Worm (Caenorhabditis elegans) whole organism, late embryonic: ENCODE data around the gene T27A10.5.

Experiments
- C08G9.2 ChIP-seq: sonication (generic microtip); optimal IDR thresholded peaks from 2 replicates; lab custom pipeline; 2016; ENCODE audit warnings: mild to moderate bottlenecking, missing genetic modification characterization, moderate library complexity, missing compliant biosample characterization
- T23F11.4 ChIP-seq: fragments of 200-800 bp; sonication (Bioruptor generic); optimal IDR thresholded peaks from 2 replicates; lab custom pipeline; 2018; ENCODE audit warnings: mild to moderate bottlenecking, missing genetic modification characterization, missing compliant biosample characterization
- ahr-1 ChIP-seq: sonication (generic microtip); optimal IDR thresholded peaks from 2 replicates; lab custom pipeline; 2016; ENCODE audit warnings: missing genetic modification characterization, missing compliant biosample characterization
- ama-1 ChIP-seq: fragments of 150-350 bp; optimal IDR thresholded peaks from 2 replicates; lab custom pipeline; 2014
- ceh-14 ChIP-seq: sonication (generic microtip); optimal IDR thresholded peaks from 2 replicates; lab custom pipeline; 2016; ENCODE audit warnings: missing genotype, missing genetic modification characterization, missing compliant biosample characterization
- ceh-2 ChIP-seq: sonication (generic microtip); optimal IDR thresholded peaks from 2 replicates; lab custom pipeline; 2016; ENCODE audit warnings: missing genotype, missing genetic modification characterization, missing compliant biosample characterization
- ceh-30 ChIP-seq: fragments of 150-350 bp; optimal IDR thresholded peaks from 2 replicates; lab custom pipeline; 2014; ENCODE audit warnings: missing biosample characterization, missing genetic modification characterization
- ceh-31 ChIP-seq: sonication (generic microtip); optimal IDR thresholded peaks from 2 replicates; lab custom pipeline; 2016; ENCODE audit warnings: missing genetic modification characterization, missing compliant biosample characterization
- ceh-34 ChIP-seq: sonication (generic microtip); optimal IDR thresholded peaks from 2 replicates; lab custom pipeline; 2016; ENCODE audit warnings: mild to moderate bottlenecking, missing genetic modification characterization, missing compliant biosample characterization
- ceh-48 ChIP-seq: sonication (generic microtip); optimal IDR thresholded peaks from 2 replicates; lab custom pipeline; 2016; ENCODE audit warnings: missing genetic modification characterization, inconsistent platforms, missing compliant biosample characterization
- ceh-9 ChIP-seq: sonication (generic microtip); optimal IDR thresholded peaks from 2 replicates; lab custom pipeline; 2016; ENCODE audit warnings: mild to moderate bottlenecking, missing genetic modification characterization, inconsistent platforms, missing compliant biosample characterization
- dmd-4 ChIP-seq: sonication (generic microtip); optimal IDR thresholded peaks from 2 replicates; lab custom pipeline; 2016; ENCODE audit warnings: borderline replicate concordance, missing genetic modification characterization, missing compliant biosample characterization
- dve-1 ChIP-seq: sonication (generic microtip); optimal IDR thresholded peaks from 2 replicates; lab custom pipeline; 2017; ENCODE audit warnings: antibody characterized with exemption, mild to moderate bottlenecking, missing genetic modification characterization, missing compliant biosample characterization
- elt-2 ChIP-seq: sonication (generic microtip); optimal IDR thresholded peaks from 2 replicates; lab custom pipeline; 2016; ENCODE audit warnings: missing genetic modification reagents, missing genetic modification characterization, missing compliant biosample characterization
- elt-4 ChIP-seq: sonication (generic microtip); optimal IDR thresholded peaks from 2 replicates; lab custom pipeline; 2016; ENCODE audit warnings: missing genetic modification characterization, missing compliant biosample characterization
- eyg-1 ChIP-seq: sonication (generic microtip); optimal IDR thresholded peaks from 2 replicates; lab custom pipeline; 2016; ENCODE audit warnings: missing genotype, missing genetic modification characterization, missing compliant biosample characterization
- fkh-6 ChIP-seq: sonication (generic microtip); optimal IDR thresholded peaks from 2 replicates; lab custom pipeline; 2016; ENCODE audit warnings: missing genetic modification characterization, missing compliant biosample characterization
- hlh-15 ChIP-seq: sonication (generic microtip); optimal IDR thresholded peaks from 2 replicates; lab custom pipeline; 2016; ENCODE audit warnings: missing genetic modification characterization, missing compliant biosample characterization
- hlh-30 ChIP-seq: sonication (generic microtip); optimal IDR thresholded peaks from 2 replicates; lab custom pipeline; 2017; ENCODE audit warnings: antibody characterized with exemption, missing genetic modification characterization, missing compliant biosample characterization; ENCODE audit not compliant: insufficient read depth
- mec-3 ChIP-seq: sonication (generic microtip); optimal IDR thresholded peaks from 2 replicates; lab custom pipeline; 2016; ENCODE audit warnings: borderline replicate concordance, missing genetic modification characterization, missing compliant biosample characterization
- nfya-1 ChIP-seq: sonication (generic microtip); optimal IDR thresholded peaks from 2 replicates; lab custom pipeline; 2017; ENCODE audit warnings: missing genetic modification characterization, mild to moderate bottlenecking, missing compliant biosample characterization, antibody characterized with exemption, moderate library complexity
- npax-4 ChIP-seq: sonication (generic microtip); optimal IDR thresholded peaks from 2 replicates; lab custom pipeline; 2016; ENCODE audit warnings: missing genetic modification characterization, missing compliant biosample characterization
- pax-1 ChIP-seq: fragments of 150-350 bp; optimal IDR thresholded peaks from 2 replicates; lab custom pipeline; 2014; ENCODE audit warnings: missing biosample characterization, missing genetic modification characterization
- pha-4 ChIP-seq: fragments of 150-350 bp; optimal IDR thresholded peaks from 2 replicates; lab custom pipeline; 2018; ENCODE audit warnings: missing biosample characterization, missing genetic modification reagents, missing genetic modification characterization
- pqm-1 ChIP-seq: sonication (generic microtip); optimal IDR thresholded peaks from 2 replicates; lab custom pipeline; 2016; ENCODE audit warnings: missing genetic modification characterization, missing compliant biosample characterization
- ref-2 ChIP-seq: sonication (generic microtip); optimal IDR thresholded peaks from 2 replicates; lab custom pipeline; 2016; ENCODE audit warnings: missing genetic modification characterization, missing compliant biosample characterization
- sdc-2 ChIP-seq: sonication (generic microtip); optimal IDR thresholded peaks from 2 replicates; lab custom pipeline; 2016; ENCODE audit warnings: missing genotype, missing genetic modification characterization, missing compliant biosample characterization
- tbx-2 ChIP-seq: sonication (generic microtip); optimal IDR thresholded peaks from 2 replicates; lab custom pipeline; 2016; ENCODE audit warnings: missing genetic modification characterization, missing compliant biosample characterization
- ttx-3 ChIP-seq: sonication (generic microtip); optimal IDR thresholded peaks from 2 replicates; lab custom pipeline; 2016; ENCODE audit warnings: missing genetic modification reagents, missing genetic modification characterization, missing compliant biosample characterization
- unc-3 ChIP-seq, 2 experiments: fragments of 200-800 bp in 1 of 2; sonication (Bioruptor generic) in 1 of 2; sonication (generic microtip) in 1 of 2; conservative IDR thresholded peaks in 1 of 2; optimal IDR thresholded peaks in 1 of 2; 2 replicates each; pipeline versions ENCODE4 v1.3.6 to Lab custom; 2016 to 2022; ENCODE audit warnings: missing compliant biosample characterization in 2 of 2, missing genetic modification characterization in 2 of 2, missing genetic modification reagents in 1 of 2
- unc-42 ChIP-seq: sonication (generic microtip); optimal IDR thresholded peaks from 2 replicates; lab custom pipeline; 2016; ENCODE audit warnings: missing genotype, missing genetic modification characterization, missing compliant biosample characterization
- unc-55 ChIP-seq: sonication (generic microtip); optimal IDR thresholded peaks from 2 replicates; lab custom pipeline; 2017; ENCODE audit warnings: missing biosample characterization, missing genetic modification reagents, missing genetic modification characterization
- unc-86 ChIP-seq: sonication (generic microtip); optimal IDR thresholded peaks from 2 replicates; lab custom pipeline; 2016; ENCODE audit warnings: missing genetic modification characterization, missing compliant biosample characterization
- zip-5 ChIP-seq: sonication (generic microtip); optimal IDR thresholded peaks from 2 replicates; lab custom pipeline; 2016; ENCODE audit warnings: missing genetic modification characterization, missing compliant biosample characterization
- ztf-16 ChIP-seq: sonication (generic microtip); optimal IDR thresholded peaks from 2 replicates; lab custom pipeline; 2017; ENCODE audit warnings: missing genetic modification characterization, missing compliant biosample characterization

T27A10.5 gene

DNA sequence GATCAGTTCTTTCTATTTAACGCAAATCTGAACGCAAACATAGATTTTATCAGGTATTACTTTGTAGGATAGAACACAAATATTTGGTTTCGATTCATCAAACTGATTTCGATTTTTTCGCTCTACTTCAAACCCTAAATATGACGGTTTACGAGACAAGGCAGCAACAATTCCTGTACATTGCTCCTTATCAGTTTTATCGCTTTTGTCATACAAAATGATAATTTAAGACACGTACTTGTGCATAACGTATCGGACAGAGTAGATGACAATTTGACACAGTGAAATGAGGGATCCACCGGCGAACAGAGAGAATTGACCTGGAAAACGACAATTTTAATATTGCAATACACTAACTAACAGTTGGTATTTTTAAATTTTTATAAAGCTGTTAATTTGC, 40.3 kb upstream of the T27A10.5 start:
- no peak for TF ChIP-seq fkh-6 (tag; lab: Kevin White, UChicago)
- peak; percentile 78 for TF ChIP-seq elt-2 (tag; lab: Kevin White, UChicago)

DNA sequence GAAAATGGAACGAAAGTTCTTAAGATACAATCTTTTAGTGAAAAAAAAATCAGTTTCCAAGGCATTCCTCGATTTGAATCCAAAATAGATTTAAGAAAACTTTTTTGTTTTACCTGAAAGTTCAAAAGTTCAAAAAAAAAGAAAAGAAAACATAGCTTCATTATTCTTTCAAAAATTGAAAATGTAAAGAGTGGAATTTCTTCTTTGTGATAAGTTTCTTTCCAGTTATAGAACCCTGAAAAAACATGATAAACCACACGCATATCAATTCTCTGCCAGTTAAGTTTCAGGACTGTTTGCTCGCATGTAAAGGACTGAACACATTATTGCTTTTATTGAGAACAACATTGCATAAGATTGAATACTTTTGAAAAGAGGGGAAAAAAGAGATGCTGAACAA, 38.4 kb upstream of the T27A10.5 start:
- TF ChIP-seq eyg-1 (tag; lab: Kevin White, UChicago) (no peak), ceh-30 (tag; lab: Kevin White, UChicago) (no peak), ama-1 (lab: Kevin White, UChicago) (no peak), pax-1 (no peak), unc-3 (GFP tag; conservative IDR thresholded peaks at IDR 0.05; lab: Robert Waterston, UW) (no peak), unc-3 (tag; optimal IDR thresholded peaks at IDR 0.05; lab: Kevin White, UChicago) (no peak), unc-86 (tag; lab: Kevin White, UChicago) (no peak)

DNA sequence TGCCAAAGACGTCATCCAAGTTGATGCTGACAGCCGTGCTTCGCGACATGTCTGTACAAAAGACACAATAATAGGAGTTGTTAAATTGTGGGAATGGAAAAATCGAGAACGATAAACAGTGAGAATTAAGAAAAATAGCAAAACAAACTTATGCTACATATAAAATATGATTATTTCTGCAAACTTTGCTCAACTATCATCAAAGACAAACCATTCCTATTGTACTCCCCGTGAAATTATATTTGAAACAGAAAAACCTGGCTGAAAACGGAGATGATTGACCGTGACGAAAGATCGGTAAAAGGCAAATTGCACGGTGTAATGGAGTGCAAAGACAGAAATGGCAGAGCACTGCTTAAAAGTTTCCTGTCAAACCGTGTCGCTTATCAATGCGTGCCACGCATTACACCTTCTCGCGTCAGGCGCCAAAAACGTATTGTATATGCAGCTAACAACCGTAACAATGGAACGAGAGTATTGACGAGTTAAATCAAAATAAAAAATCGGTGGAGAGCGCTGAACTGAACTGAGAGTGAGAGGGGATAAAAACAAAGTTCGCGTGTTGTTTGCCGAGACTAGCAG, 37.8 kb upstream of the T27A10.5 start, which contains the start of gene C18B2.5:
TSS of gene C18B2.5 (minus strand) at position 51 of the 582 bp plus-strand sequence.
- no peak for TF ChIP-seq dmd-4
- TF ChIP-seq, all 69 proteins: peak for 0

DNA sequence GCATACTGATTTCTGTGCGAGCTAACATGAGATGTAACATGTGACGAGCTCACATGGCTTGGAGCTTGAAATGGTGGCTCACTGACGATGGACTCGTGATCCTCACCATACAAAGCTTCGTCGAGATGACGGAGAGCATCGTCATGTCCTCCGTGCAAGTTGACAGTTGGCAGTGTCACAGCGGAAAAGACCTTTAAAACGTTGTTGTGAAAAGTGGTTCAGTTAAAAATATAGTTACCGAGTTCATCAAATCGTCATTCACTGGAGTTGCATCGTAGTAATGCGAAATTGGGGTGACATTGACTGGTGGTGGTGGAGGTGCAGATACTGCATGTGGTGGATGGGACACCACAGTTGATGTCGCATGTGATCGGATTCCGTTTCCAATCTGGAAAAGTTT, 37.1 kb upstream of the T27A10.5 start:
- TF ChIP-seq ahr-1 (tag; lab: Kevin White, UChicago) = no peak
- no peak for TF ChIP-seq ceh-31
- TF ChIP-seq unc-3 (GFP tag; conservative IDR thresholded peaks at IDR 0.05; lab: Robert Waterston, UW) = no peak
- TF ChIP-seq unc-3 (tag; optimal IDR thresholded peaks at IDR 0.05; lab: Kevin White, UChicago) = no peak
- TF ChIP-seq pqm-1 (tag; lab: Kevin White, UChicago) = no peak
- TF ChIP-seq ceh-30 (tag; lab: Kevin White, UChicago) = no peak
- TF ChIP-seq npax-4 (tag; lab: Kevin White, UChicago) = no peak
- no peak for TF ChIP-seq unc-42 (tag; lab: Kevin White, UChicago)
- TF ChIP-seq hlh-15 (tag; lab: Kevin White, UChicago) = no peak
- no peak for TF ChIP-seq ttx-3
- no peak for TF ChIP-seq ceh-48 (tag; lab: Kevin White, UChicago)
- no peak for TF ChIP-seq zip-5 (tag; lab: Kevin White, UChicago)

DNA sequence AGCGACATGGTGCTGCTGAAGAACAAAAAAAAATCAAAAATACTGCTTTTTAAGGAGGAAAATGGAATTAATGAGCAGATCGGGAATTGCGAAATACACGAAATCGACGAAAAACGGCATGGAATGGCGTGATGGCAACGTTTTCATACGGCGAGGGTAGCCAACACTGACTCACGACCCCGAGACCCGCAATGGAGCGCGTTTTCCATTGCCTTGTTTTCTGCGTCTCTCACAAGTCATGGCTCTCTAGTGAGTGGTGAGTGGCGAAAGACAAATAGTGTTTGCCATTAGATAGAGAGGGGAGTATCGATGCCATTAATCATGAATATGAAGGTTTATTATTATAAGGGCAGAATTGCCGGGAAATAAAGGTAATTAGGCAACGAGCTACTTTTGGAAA, 32.3 kb upstream of the T27A10.5 start, which contains the start of gene C18B2.4:
TSS of gene C18B2.4 (minus strand) at position 15 of the 400 bp plus-strand sequence.
- peak; percentile 96 for TF ChIP-seq unc-55 (GFP tag; lab: Kevin White, UChicago)
- no peak for TF ChIP-seq ztf-16 (tag; lab: Kevin White, UChicago)
- TF ChIP-seq hlh-30 (tag; lab: Kevin White, UChicago) = peak; percentile 89
- TF ChIP-seq pha-4 (tag; lab: Kevin White, UChicago) = no peak
- peak; percentile 74 for TF ChIP-seq ceh-31
- peak; percentile 51 for TF ChIP-seq ceh-14 (tag; lab: Kevin White, UChicago)
- TF ChIP-seq ceh-34 (tag; lab: Kevin White, UChicago) = peak; percentile 42
- peak; percentile 25 for TF ChIP-seq C08G9.2 (tag; lab: Kevin White, UChicago)
- TF ChIP-seq sdc-2 (tag; lab: Kevin White, UChicago) = peak; percentile 54
- TF ChIP-seq elt-2 (tag; lab: Kevin White, UChicago) = peak; percentile 34
- no peak for TF ChIP-seq elt-4 (tag; lab: Kevin White, UChicago)
- peak; percentile 18 for TF ChIP-seq dve-1 (tag; lab: Kevin White, UChicago)
- no peak for TF ChIP-seq ref-2 (tag; lab: Kevin White, UChicago)
- peak; percentile 32 for TF ChIP-seq ceh-2 (tag; lab: Kevin White, UChicago)
- TF ChIP-seq mec-3 (tag; lab: Kevin White, UChicago) = no peak
- no peak for TF ChIP-seq ceh-9 (tag; lab: Kevin White, UChicago)
- peak; percentile 75 for TF ChIP-seq unc-42 (tag; lab: Kevin White, UChicago)
- no peak for TF ChIP-seq T23F11.4 (GFP tag; lab: Kevin White, UChicago)
- peak; percentile 64 for TF ChIP-seq tbx-2 (tag; lab: Kevin White, UChicago)
- peak; percentile 72 for TF ChIP-seq nfya-1 (tag; lab: Kevin White, UChicago)
- TF ChIP-seq, all 69 proteins: peak for 13
